Worm (Caenorhabditis elegans) whole organism, L3 larva: ENCODE measurements around the gene F49F1.5.

ENCODE experiments used
- R02D3.7 ChIP-seq: fragments of 150-350 bp; optimal IDR thresholded peaks from 2 replicates; lab custom pipeline; 2014; ENCODE audit warnings: missing biosample characterization, missing genetic modification characterization
- elt-3 ChIP-seq, 3 experiments: fragments of 150-350 bp in 1 of 3; sonication (generic microtip) in 2 of 3; optimal IDR thresholded peaks; 2 replicates in 2 of 3; 4 replicates in 1 of 3; lab custom pipeline; 2014 to 2017; ENCODE audit warnings: missing biosample characterization in 3 of 3, missing genetic modification characterization in 3 of 3

- no peak for TF ChIP-seq R02D3.7
- no peak for TF ChIP-seq elt-3 (tag; optimal IDR thresholded peaks at IDR 0.05; lab: Kevin White, UChicago)
Measured at ce11 chrIV:4123083-4123482, 2.9 kb upstream of the F49F1.5 start, which contains the start of gene mul-1.
